Fruit fly (Drosophila melanogaster): ENCODE results near the gene dnt.

dm6 chr2L:19325420-19325819 is 37.6 kb downstream of the dnt start:
- no peak for TF ChIP-seq CG10348 (GFP tag; IDR thresholded peaks at IDR 0.05)
- peak; percentile 72 for TF ChIP-seq Pif1A (GFP tag; optimal IDR thresholded peaks at IDR 0.05)
- TF ChIP-seq CG14655 (GFP tag; optimal IDR thresholded peaks at IDR 0.05) = peak; percentile 78
- peak; percentile 70 for TF ChIP-seq rn (GFP tag; IDR thresholded peaks at IDR 0.05)
- peak; percentile 54 for TF ChIP-seq CG15710 (tag; optimal IDR thresholded peaks at IDR 0.05)
- peak; percentile 79 for TF ChIP-seq CG12605 (GFP tag; IDR thresholded peaks at IDR 0.05)
- no peak for TF ChIP-seq gl (tag; optimal IDR thresholded peaks at IDR 0.05)
- peak; percentile 56 for TF ChIP-seq CG34367 (tag; optimal IDR thresholded peaks at IDR 0.05)
- peak; percentile 68 for TF ChIP-seq CG8159 (tag; optimal IDR thresholded peaks at IDR 0.05)
- TF ChIP-seq CG8301 (tag; optimal IDR thresholded peaks at IDR 0.05) = peak; percentile 79
- TF ChIP-seq CG17806 (tag; optimal IDR thresholded peaks at IDR 0.05) = peak; percentile 73
